Worm (Caenorhabditis elegans) whole organism, L2 larva: Measurements from ENCODE around the gene ZK218.1.

Experiments used
- Y55F3AM.14 ChIP-seq: fragments of 200-800 bp; sonication (Bioruptor generic); optimal IDR thresholded peaks from 2 replicates; lab custom pipeline; 2018; ENCODE audit warnings: mild to moderate bottlenecking, missing genetic modification characterization, missing compliant biosample characterization
- blmp-1 ChIP-seq: sonication (generic microtip); optimal IDR thresholded peaks from 2 replicates; lab custom pipeline; 2017; ENCODE audit warnings: missing genetic modification characterization, mild to moderate bottlenecking, missing compliant biosample characterization, antibody characterized with exemption, moderate library complexity; ENCODE audit not compliant: insufficient read depth
- ceh-16 ChIP-seq: fragments of 150-350 bp; optimal IDR thresholded peaks from 2 replicates; lab custom pipeline; 2014; ENCODE audit warnings: missing biosample characterization, missing genetic modification characterization
- fos-1 ChIP-seq: fragments of 150-350 bp; optimal IDR thresholded peaks from 2 replicates; lab custom pipeline; 2014; ENCODE audit warnings: missing biosample characterization, missing genetic modification characterization
- mbf-1 ChIP-seq: sonication (generic microtip); optimal IDR thresholded peaks from 2 replicates; lab custom pipeline; 2017; ENCODE audit warnings: missing biosample characterization, missing genetic modification characterization
- nhr-11 ChIP-seq: fragments of 150-350 bp; optimal IDR thresholded peaks from 2 replicates; lab custom pipeline; 2014; ENCODE audit warnings: missing biosample characterization, missing genetic modification characterization
- nhr-12 ChIP-seq: fragments of 150-350 bp; optimal IDR thresholded peaks from 2 replicates; lab custom pipeline; 2014; ENCODE audit warnings: missing biosample characterization, missing genetic modification characterization
- nhr-129 ChIP-seq: fragments of 150-350 bp; optimal IDR thresholded peaks from 2 replicates; lab custom pipeline; 2014; ENCODE audit warnings: missing biosample characterization, missing genetic modification characterization
- skn-1 ChIP-seq: sonication (generic microtip); optimal IDR thresholded peaks from 2 replicates; lab custom pipeline; 2017; ENCODE audit warnings: missing biosample characterization, missing genetic modification characterization
- sma-9 ChIP-seq, 2 experiments: fragments of 150-350 bp in 1 of 2; sonication (generic microtip) in 1 of 2; optimal IDR thresholded peaks; 2 replicates each; lab custom pipeline; 2014 to 2016; ENCODE audit warnings: missing genetic modification characterization in 2 of 2, mild to moderate bottlenecking in 1 of 2, missing biosample characterization in 1 of 2, missing compliant biosample characterization in 1 of 2, missing genetic modification reagents in 1 of 2, moderate library complexity in 1 of 2
- snpc-4 ChIP-seq: fragments of 150-350 bp; optimal IDR thresholded peaks from 2 replicates; lab custom pipeline; 2014; ENCODE audit warnings: missing biosample characterization, missing genetic modification characterization
- unc-62 ChIP-seq: fragments of 150-350 bp; optimal IDR thresholded peaks from 2 replicates; lab custom pipeline; 2014; ENCODE audit warnings: missing biosample characterization, missing genetic modification reagents, missing genetic modification characterization
- ztf-11 ChIP-seq: sonication (generic microtip); optimal IDR thresholded peaks from 2 replicates; lab custom pipeline; 2017; ENCODE audit warnings: missing biosample characterization, missing genetic modification characterization
- ztf-4 ChIP-seq: fragments of 150-350 bp; optimal IDR thresholded peaks from 2 replicates; lab custom pipeline; 2014; ENCODE audit warnings: missing biosample characterization, missing genetic modification characterization

DNA sequence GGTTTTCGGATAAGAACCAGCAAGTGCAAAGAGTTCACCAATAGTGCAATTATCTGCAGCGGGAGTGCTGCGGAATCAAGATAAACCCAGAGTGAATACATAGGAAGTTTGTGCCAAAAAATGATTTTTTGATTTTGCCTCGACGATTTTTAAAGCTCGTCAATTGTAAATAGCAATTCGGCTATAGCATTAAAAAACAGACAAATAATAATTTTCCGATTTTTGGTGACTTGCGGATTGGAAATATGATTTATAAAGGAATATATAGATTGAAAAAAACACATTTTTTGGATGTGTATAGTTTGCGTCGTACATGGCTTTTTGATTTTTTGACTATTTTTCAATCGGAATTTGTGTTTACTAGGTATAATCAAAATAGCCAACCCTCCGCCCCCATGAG, 12.6 kb upstream of the ZK218.1 start, which contains the start of gene srw-20:
- TF ChIP-seq nhr-129 (tag; lab: Kevin White, UChicago) (no peak), fos-1 (tag; lab: Kevin White, UChicago) (no peak), sma-9 (GFP tag; optimal IDR thresholded peaks at IDR 0.05; lab: Kevin White, UChicago) (no peak), sma-9 (tag; optimal IDR thresholded peaks at IDR 0.05; lab: Kevin White, UChicago) (no peak), snpc-4 (tag; lab: Kevin White, UChicago) (no peak), ztf-11 (no peak), nhr-12 (tag; lab: Kevin White, UChicago) (no peak), nhr-11 (tag; lab: Kevin White, UChicago) (no peak), skn-1 (tag; lab: Kevin White, UChicago) (no peak), ztf-4 (tag; lab: Kevin White, UChicago) (no peak), mbf-1 (tag; lab: Kevin White, UChicago) (no peak), blmp-1 (tag; lab: Kevin White, UChicago) (no peak), unc-62 (GFP tag; lab: Kevin White, UChicago) (no peak), ceh-16 (tag; lab: Kevin White, UChicago) (no peak), Y55F3AM.14 (GFP tag; lab: Kevin White, UChicago) (no peak)
